Worm (Caenorhabditis elegans) whole organism, midembryonic: ENCODE results near the gene ora-1.

Experiments
- flt-1 ChIP-seq: fragments of 200-800 bp; sonication (Bioruptor generic); IDR thresholded peaks from 2 replicates; pipeline ENCODE4 v1.3.6; 2022; ENCODE audit warnings: missing genetic modification characterization, missing compliant biosample characterization
- klf-2 ChIP-seq: fragments of 200-800 bp; sonication (Bioruptor generic); conservative IDR thresholded peaks from 2 replicates; pipeline ENCODE4 v1.3.6; 2022; ENCODE audit warnings: missing genetic modification reagents, missing genetic modification characterization, missing compliant biosample characterization
- ref-1 ChIP-seq: fragments of 200-800 bp; sonication (Bioruptor generic); conservative IDR thresholded peaks from 2 replicates; pipeline ENCODE4 v1.3.6; 2022; ENCODE audit warnings: missing genetic modification reagents, missing genetic modification characterization, missing compliant biosample characterization
- ztf-23 ChIP-seq: fragments of 200-800 bp; sonication (Bioruptor generic); IDR thresholded peaks from 2 replicates; pipeline ENCODE4 v1.3.6; 2022; ENCODE audit warnings: missing genetic modification reagents, missing genetic modification characterization, missing compliant biosample characterization
- ztf-29 ChIP-seq: fragments of 200-800 bp; sonication (Bioruptor generic); IDR thresholded peaks from 2 replicates; pipeline ENCODE4 v1.3.6; 2022; ENCODE audit warnings: missing genetic modification reagents, missing genetic modification characterization, missing compliant biosample characterization

DNA sequence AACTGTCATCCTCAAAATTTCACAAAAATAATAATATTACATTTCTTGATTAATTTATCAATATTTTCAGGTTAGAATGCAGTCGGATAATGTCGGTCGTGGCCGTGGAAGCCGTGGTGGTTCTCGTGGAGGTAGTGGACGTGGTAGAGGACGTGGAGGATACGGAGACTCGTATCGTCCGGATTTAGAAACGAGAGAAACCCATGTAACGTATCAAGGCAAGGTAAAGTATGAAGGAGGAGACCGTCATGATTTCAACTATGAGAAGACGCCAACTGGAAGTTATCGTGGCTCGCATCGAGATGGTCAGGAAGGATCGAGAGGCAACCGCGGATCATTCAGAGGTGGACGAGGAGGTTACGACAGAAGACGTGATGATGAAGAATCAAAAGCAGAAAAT lies 20.2 kb upstream of the ora-1 start, which contains the start of gene frpr-10:
- no peak for TF ChIP-seq ref-1
- no peak for TF ChIP-seq ztf-23 (GFP tag; lab: Robert Waterston, UW)
- no peak for TF ChIP-seq flt-1 (GFP tag; lab: Robert Waterston, UW)
- TF ChIP-seq ztf-29 (GFP tag; lab: Robert Waterston, UW): no peak
- no peak for TF ChIP-seq klf-2 (GFP tag; lab: Robert Waterston, UW)
